Worm (Caenorhabditis elegans) whole organism, early embryonic: ENCODE results near the gene gly-20.

Experiments used
- ama-1 ChIP-seq: fragments of 150-350 bp; optimal IDR thresholded peaks from 2 replicates; lab custom pipeline; 2014
- ets-7 ChIP-seq: sonication (generic microtip); optimal IDR thresholded peaks from 2 replicates; lab custom pipeline; 2016; ENCODE audit warnings: missing genotype, missing genetic modification characterization, missing compliant biosample characterization
- hmbx-1 ChIP-seq: sonication (generic microtip); optimal IDR thresholded peaks from 2 replicates; lab custom pipeline; 2016; ENCODE audit warnings: mild to moderate bottlenecking, missing genetic modification characterization, missing compliant biosample characterization
- scrt-1 ChIP-seq: fragments of 200-800 bp; sonication (Bioruptor generic); IDR thresholded peaks from 2 replicates; pipeline ENCODE4 v1.3.6; 2022; ENCODE audit warnings: missing genetic modification characterization, missing compliant biosample characterization
- tra-4 ChIP-seq: sonication (generic microtip); optimal IDR thresholded peaks from 2 replicates; lab custom pipeline; 2017; ENCODE audit warnings: missing genetic modification characterization, missing compliant biosample characterization

- TF ChIP-seq tra-4 (tag; lab: Kevin White, UChicago): no peak
- TF ChIP-seq ama-1 (lab: Kevin White, UChicago): no peak
- peak; percentile 55; the same call in 1 of the 2 replicates for TF ChIP-seq scrt-1 (GFP tag; lab: Robert Waterston, UW)
- TF ChIP-seq hmbx-1 (tag; lab: Kevin White, UChicago): peak; percentile 12
- TF ChIP-seq ets-7 (tag; lab: Kevin White, UChicago): peak; percentile 0
Measured at ce11 chrV:11239187-11239725, 43.1 kb upstream of the gly-20 start, which contains the start of the genes dvc-1 and ima-1.
